Fruit fly (Drosophila melanogaster) whole organism, embryonic: ENCODE data around the gene IFT54.

Experiments
- CG7556 ChIP-seq: fragments of 200-800 bp; sonication (Bioruptor generic); optimal IDR thresholded peaks from 2 replicates; lab custom pipeline; 2017; ENCODE audit warnings: missing biosample characterization, mild to moderate bottlenecking, missing genetic modification characterization
- bigmax ChIP-seq: fragments of 200-800 bp; sonication (Bioruptor generic); optimal IDR thresholded peaks from 2 replicates; lab custom pipeline; 2018; ENCODE audit warnings: missing biosample characterization, mild to moderate bottlenecking, missing genetic modification characterization
- chinmo ChIP-seq: fragments of 200-800 bp; sonication (Bioruptor generic); IDR thresholded peaks from 4 replicates; pipeline ENCODE4 v1.3.6; 2022; ENCODE audit warnings: missing biosample characterization, missing genetic modification characterization; ENCODE audit not compliant: partially characterized antibody
- crol ChIP-seq: fragments of 200-800 bp; sonication (Bioruptor generic); IDR thresholded peaks from 2 replicates; pipeline ENCODE4 v1.3.6; 2022; ENCODE audit warnings: missing biosample characterization, missing genetic modification characterization

dm6 chr3R:14311027-14311426 is 8.8 kb downstream of the IFT54 start:
- TF ChIP-seq bigmax (GFP tag; lab: Kevin White, UChicago) (no peak), CG7556 (no peak), crol (GFP tag; lab: Robert Waterston, UW) (no peak), chinmo (GFP tag; lab: Robert Waterston, UW) (no peak)
